Worm (Caenorhabditis elegans): ENCODE results near the gene K10G4.10.

ce11 chrV:17243016-17243415 is 30.3 kb upstream of the K10G4.10 start:
- TF ChIP-seq nhr-237 (tag; optimal IDR thresholded peaks at IDR 0.05) = no peak
- no peak for TF ChIP-seq snpc-4 (tag; optimal IDR thresholded peaks at IDR 0.05)
- TF ChIP-seq nhr-11 (tag; optimal IDR thresholded peaks at IDR 0.05) = no peak
- no peak for TF ChIP-seq unc-55 (GFP tag; optimal IDR thresholded peaks at IDR 0.05)
- no peak for TF ChIP-seq ZK546.5 (tag; optimal IDR thresholded peaks at IDR 0.05)
- no peak for TF ChIP-seq sem-4 (tag; optimal IDR thresholded peaks at IDR 0.05)
- no peak for TF ChIP-seq ceh-82 (tag; optimal IDR thresholded peaks at IDR 0.05)
- TF ChIP-seq R02D3.7 (tag; optimal IDR thresholded peaks at IDR 0.05) = no peak
- TF ChIP-seq mab-5 (tag; optimal IDR thresholded peaks at IDR 0.05) = no peak
- no peak for TF ChIP-seq lin-39 (tag; optimal IDR thresholded peaks at IDR 0.05)
- peak; percentile 87 for TF ChIP-seq fos-1 (tag; optimal IDR thresholded peaks at IDR 0.05)
- no peak for TF ChIP-seq mdl-1 (tag; optimal IDR thresholded peaks at IDR 0.05)
